Worm (Caenorhabditis elegans) whole organism, midembryonic: ENCODE results near the gene F26A1.3.

Experiments
- T22C8.4 ChIP-seq: fragments of 200-800 bp; sonication (Bioruptor generic); IDR thresholded peaks from 2 replicates; pipeline ENCODE4 v1.3.6; 2022; ENCODE audit warnings: missing genetic modification characterization, missing compliant biosample characterization
- cog-1 ChIP-seq: sonication (generic microtip); optimal IDR thresholded peaks from 2 replicates; lab custom pipeline; 2016; ENCODE audit warnings: missing genetic modification characterization, missing compliant biosample characterization
- flt-1 ChIP-seq: fragments of 200-800 bp; sonication (Bioruptor generic); IDR thresholded peaks from 2 replicates; pipeline ENCODE4 v1.3.6; 2022; ENCODE audit warnings: missing genetic modification characterization, missing compliant biosample characterization
- klf-2 ChIP-seq: fragments of 200-800 bp; sonication (Bioruptor generic); conservative IDR thresholded peaks from 2 replicates; pipeline ENCODE4 v1.3.6; 2022; ENCODE audit warnings: missing genetic modification reagents, missing genetic modification characterization, missing compliant biosample characterization
- med-1 ChIP-seq: sonication (generic microtip); optimal IDR thresholded peaks from 2 replicates; lab custom pipeline; 2017; ENCODE audit warnings: missing genetic modification characterization, mild to moderate bottlenecking, missing compliant biosample characterization, antibody characterized with exemption, missing genetic modification reagents; ENCODE audit not compliant: insufficient read depth
- ref-1 ChIP-seq: fragments of 200-800 bp; sonication (Bioruptor generic); conservative IDR thresholded peaks from 2 replicates; pipeline ENCODE4 v1.3.6; 2022; ENCODE audit warnings: missing genetic modification reagents, missing genetic modification characterization, missing compliant biosample characterization
- tab-1 ChIP-seq: fragments of 200-800 bp; sonication (Bioruptor generic); IDR thresholded peaks from 2 replicates; pipeline ENCODE4 v1.3.6; 2022; ENCODE audit warnings: missing genetic modification characterization, missing compliant biosample characterization
- ztf-23 ChIP-seq: fragments of 200-800 bp; sonication (Bioruptor generic); IDR thresholded peaks from 2 replicates; pipeline ENCODE4 v1.3.6; 2022; ENCODE audit warnings: missing genetic modification reagents, missing genetic modification characterization, missing compliant biosample characterization
- ztf-29 ChIP-seq: fragments of 200-800 bp; sonication (Bioruptor generic); IDR thresholded peaks from 2 replicates; pipeline ENCODE4 v1.3.6; 2022; ENCODE audit warnings: missing genetic modification reagents, missing genetic modification characterization, missing compliant biosample characterization

DNA sequence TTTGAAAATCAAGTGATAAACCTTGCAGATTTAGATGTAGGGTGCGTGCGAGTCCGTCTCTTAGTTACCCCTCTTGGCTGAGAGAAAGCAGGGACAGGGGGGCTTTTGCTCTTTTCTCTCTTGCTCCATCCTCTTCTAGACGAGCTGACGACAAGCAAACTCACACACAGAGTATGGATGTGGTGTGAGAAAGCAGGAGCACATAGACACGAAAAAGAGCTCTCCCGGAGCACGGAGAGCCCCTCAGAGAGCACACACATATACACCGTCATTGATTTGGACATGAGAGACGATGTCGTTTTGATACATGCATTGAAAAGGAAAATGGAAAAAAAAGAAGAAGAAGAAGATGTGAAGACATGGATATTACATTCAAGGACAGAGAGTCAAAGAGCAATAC, 49.0 kb downstream of the F26A1.3 start:
- TF ChIP-seq ztf-29 (GFP tag; lab: Robert Waterston, UW) = no peak
- TF ChIP-seq cog-1 (tag; lab: Kevin White, UChicago) = no peak
- TF ChIP-seq flt-1 (GFP tag; lab: Robert Waterston, UW) = no peak
- TF ChIP-seq T22C8.4 (GFP tag; lab: Robert Waterston, UW) = no peak
- TF ChIP-seq klf-2 (GFP tag; lab: Robert Waterston, UW) = no peak
- no peak for TF ChIP-seq med-1
- no peak for TF ChIP-seq ref-1
- no peak for TF ChIP-seq tab-1 (GFP tag; lab: Robert Waterston, UW)
- no peak for TF ChIP-seq ztf-23 (GFP tag; lab: Robert Waterston, UW)
